Worm (Caenorhabditis elegans) whole organism, L1 larva: ENCODE data around the gene spp-4.

Source experiments
- aha-1 ChIP-seq: fragments of 150-350 bp; optimal IDR thresholded peaks from 2 replicates; lab custom pipeline; 2014; ENCODE audit warnings: missing biosample characterization, missing genetic modification characterization
- alr-1 ChIP-seq: fragments of 200-800 bp; sonication (Bioruptor generic); optimal IDR thresholded peaks from 2 replicates; lab custom pipeline; 2018; ENCODE audit warnings: borderline replicate concordance, mild to moderate bottlenecking, missing genetic modification characterization, missing compliant biosample characterization
- ama-1 ChIP-seq: fragments of 150-350 bp; optimal IDR thresholded peaks from 2 replicates; lab custom pipeline; 2014
- ceh-63 ChIP-seq: fragments of 200-800 bp; sonication (Bioruptor generic); optimal IDR thresholded peaks from 2 replicates; lab custom pipeline; 2018; ENCODE audit warnings: mild to moderate bottlenecking, missing genetic modification characterization, missing compliant biosample characterization
- ceh-8 ChIP-seq: fragments of 200-800 bp; sonication (Bioruptor generic); optimal IDR thresholded peaks from 2 replicates; lab custom pipeline; 2018; ENCODE audit warnings: mild to moderate bottlenecking, missing genetic modification characterization, moderate library complexity, missing compliant biosample characterization
- ceh-82 ChIP-seq, 3 experiments: fragments of 150-350 bp in 1 of 3; sonication (generic microtip) in 2 of 3; optimal IDR thresholded peaks; 2 replicates each; lab custom pipeline; 2014 to 2017; ENCODE audit warnings: missing biosample characterization in 3 of 3, missing genetic modification characterization in 3 of 3
- ceh-88 ChIP-seq: fragments of 200-800 bp; sonication (Bioruptor generic); IDR thresholded peaks from 2 replicates; pipeline ENCODE4 v1.3.6; 2022; ENCODE audit warnings: missing genetic modification characterization, missing compliant biosample characterization
- ces-1 ChIP-seq: fragments of 150-350 bp; optimal IDR thresholded peaks from 2 replicates; lab custom pipeline; 2014; ENCODE audit warnings: missing biosample characterization, missing genetic modification reagents, missing genetic modification characterization
- efl-1 ChIP-seq, 4 experiments: fragments of 150-350 bp; optimal IDR thresholded peaks in 3 of 4; peaks in 1 of 4; 1 replicate in 1 of 4; 2 replicates in 3 of 4; lab custom pipeline; 2014; ENCODE audit warnings: missing biosample characterization in 2 of 4, missing genetic modification characterization in 2 of 4, missing genetic modification reagents in 2 of 4
- egl-13 ChIP-seq: sonication (generic microtip); optimal IDR thresholded peaks from 2 replicates; lab custom pipeline; 2016; ENCODE audit warnings: missing genotype, missing genetic modification reagents, missing genetic modification characterization, missing compliant biosample characterization
- elt-2 ChIP-seq: sonication (generic microtip); optimal IDR thresholded peaks from 2 replicates; lab custom pipeline; 2016; ENCODE audit warnings: missing genetic modification characterization, mild to moderate bottlenecking, inconsistent platforms, missing compliant biosample characterization, missing genetic modification reagents
- fkh-4 ChIP-seq: sonication (generic microtip); optimal IDR thresholded peaks from 2 replicates; lab custom pipeline; 2016; ENCODE audit warnings: missing compliant biosample characterization, missing genetic modification characterization, borderline replicate concordance
- fkh-8 ChIP-seq: sonication (generic microtip); optimal IDR thresholded peaks from 2 replicates; lab custom pipeline; 2016; ENCODE audit warnings: mild to moderate bottlenecking, missing genetic modification characterization, missing compliant biosample characterization
- fos-1 ChIP-seq: fragments of 150-350 bp; optimal IDR thresholded peaks from 2 replicates; lab custom pipeline; 2014; ENCODE audit warnings: missing biosample characterization, missing genetic modification characterization
- irx-1 ChIP-seq: sonication (generic microtip); optimal IDR thresholded peaks from 2 replicates; lab custom pipeline; 2016; ENCODE audit warnings: missing genetic modification characterization, missing compliant biosample characterization
- jun-1 ChIP-seq: fragments of 150-350 bp; optimal IDR thresholded peaks from 2 replicates; lab custom pipeline; 2014; ENCODE audit warnings: missing biosample characterization, missing genetic modification reagents, missing genetic modification characterization
- lin-14 ChIP-seq: fragments of 200-800 bp; sonication (Bioruptor generic); optimal IDR thresholded peaks from 2 replicates; lab custom pipeline; 2018; ENCODE audit warnings: mild to moderate bottlenecking, missing genetic modification characterization, moderate library complexity, missing compliant biosample characterization
- lin-35 ChIP-seq, 2 experiments: fragments of 150-350 bp; optimal IDR thresholded peaks; 2 replicates each; lab custom pipeline; 2014; ENCODE audit warnings: missing biosample characterization in 2 of 2, missing genetic modification characterization in 2 of 2, missing genetic modification reagents in 2 of 2
- mab-9 ChIP-seq: fragments of 200-800 bp; sonication (Bioruptor generic); IDR thresholded peaks from 2 replicates; pipeline ENCODE4 v1.3.6; 2022; ENCODE audit warnings: missing genetic modification reagents, missing genetic modification characterization, missing compliant biosample characterization
- mdl-1 ChIP-seq, 2 experiments: fragments of 150-350 bp; optimal IDR thresholded peaks; 2 replicates each; lab custom pipeline; 2014 to 2017; ENCODE audit warnings: missing biosample characterization in 2 of 2, missing genetic modification characterization in 2 of 2, inconsistent platforms in 1 of 2
- nhr-20 ChIP-seq: sonication (generic microtip); optimal IDR thresholded peaks from 2 replicates; lab custom pipeline; 2016; ENCODE audit warnings: mild to moderate bottlenecking, missing genetic modification characterization, missing compliant biosample characterization
- nhr-47 ChIP-seq: sonication (generic microtip); optimal IDR thresholded peaks from 2 replicates; lab custom pipeline; 2016; ENCODE audit warnings: mild to moderate bottlenecking, missing genetic modification characterization, moderate library complexity, missing compliant biosample characterization
- nhr-76 ChIP-seq: sonication (generic microtip); optimal IDR thresholded peaks from 2 replicates; lab custom pipeline; 2017; ENCODE audit warnings: missing biosample characterization, missing genetic modification characterization
- nhr-84 ChIP-seq: sonication (generic microtip); optimal IDR thresholded peaks from 2 replicates; lab custom pipeline; 2017; ENCODE audit warnings: missing biosample characterization, missing genetic modification characterization
- nhr-85 ChIP-seq: sonication (generic microtip); peaks from one replicate; lab custom pipeline; 2016; ENCODE audit warnings: missing genetic modification characterization, inconsistent platforms, missing compliant biosample characterization
- nhr-90 ChIP-seq: sonication (generic microtip); optimal IDR thresholded peaks from 2 replicates; lab custom pipeline; 2016; ENCODE audit warnings: mild to moderate bottlenecking, missing genetic modification characterization, missing compliant biosample characterization; ENCODE audit not compliant: poor library complexity
- pag-3 ChIP-seq: sonication (generic microtip); optimal IDR thresholded peaks from 2 replicates; lab custom pipeline; 2017; ENCODE audit warnings: missing genetic modification characterization, mild to moderate bottlenecking, missing compliant biosample characterization, antibody characterized with exemption, borderline replicate concordance; ENCODE audit not compliant: insufficient read depth
- skn-1 ChIP-seq: fragments of 150-350 bp; optimal IDR thresholded peaks from 2 replicates; lab custom pipeline; 2014; ENCODE audit warnings: missing biosample characterization, missing genetic modification characterization
- snpc-4 ChIP-seq: fragments of 150-350 bp; optimal IDR thresholded peaks from 2 replicates; lab custom pipeline; 2014; ENCODE audit warnings: missing biosample characterization, missing genetic modification characterization
- swsn-7 ChIP-seq: sonication (generic microtip); optimal IDR thresholded peaks from 2 replicates; lab custom pipeline; 2016; ENCODE audit warnings: missing genetic modification characterization, missing compliant biosample characterization
- tbx-2 ChIP-seq: sonication (generic microtip); optimal IDR thresholded peaks from 2 replicates; lab custom pipeline; 2016; ENCODE audit warnings: missing genetic modification characterization, missing compliant biosample characterization
- tlp-1 ChIP-seq: fragments of 150-350 bp; optimal IDR thresholded peaks from 2 replicates; lab custom pipeline; 2014; ENCODE audit warnings: missing biosample characterization, missing genetic modification characterization
- unc-62 ChIP-seq: fragments of 150-350 bp; optimal IDR thresholded peaks from 2 replicates; lab custom pipeline; 2014; ENCODE audit warnings: missing biosample characterization, missing genetic modification reagents, missing genetic modification characterization
- unc-98 ChIP-seq: fragments of 200-800 bp; sonication (Bioruptor generic); IDR thresholded peaks from 2 replicates; pipeline ENCODE4 v1.3.6; 2022; ENCODE audit warnings: missing genetic modification characterization, missing compliant biosample characterization
- xbp-1 ChIP-seq: sonication (generic microtip); optimal IDR thresholded peaks from 2 replicates; lab custom pipeline; 2016; ENCODE audit warnings: missing genetic modification characterization, missing compliant biosample characterization
- zip-4 ChIP-seq: fragments of 200-800 bp; sonication (Bioruptor generic); optimal IDR thresholded peaks from 2 replicates; lab custom pipeline; 2018; ENCODE audit warnings: mild to moderate bottlenecking, missing genetic modification characterization, moderate library complexity, missing compliant biosample characterization

spp-4 gene

ce11 chrX:7323604-7324003, 5.0 kb upstream of the spp-4 start (continued):
- TF ChIP-seq ceh-82 (tag; optimal IDR thresholded peaks at IDR 0.05; lab: Kevin White, UChicago) (no peak), ceh-8 (GFP tag; lab: Kevin White, UChicago) (no peak), xbp-1 (peak; percentile 13), alr-1 (tag; lab: Kevin White, UChicago) (no peak), jun-1 (tag; lab: Kevin White, UChicago) (no peak), efl-1 (optimal IDR thresholded peaks at IDR 0.05; lab: Kevin White, UChicago) (no peak), efl-1 (GFP tag; optimal IDR thresholded peaks at IDR 0.05 in 1 of 2; lab: Kevin White, UChicago) (peak in 1 of 2 experiments; percentile 73), lin-35 (GFP tag; optimal IDR thresholded peaks at IDR 0.05; lab: Kevin White, UChicago) (peak in 1 of 2 experiments; percentile 44), aha-1 (tag; lab: Kevin White, UChicago) (no peak), tbx-2 (tag; lab: Kevin White, UChicago) (no peak), fkh-4 (tag; lab: Kevin White, UChicago) (no peak)

DNA sequence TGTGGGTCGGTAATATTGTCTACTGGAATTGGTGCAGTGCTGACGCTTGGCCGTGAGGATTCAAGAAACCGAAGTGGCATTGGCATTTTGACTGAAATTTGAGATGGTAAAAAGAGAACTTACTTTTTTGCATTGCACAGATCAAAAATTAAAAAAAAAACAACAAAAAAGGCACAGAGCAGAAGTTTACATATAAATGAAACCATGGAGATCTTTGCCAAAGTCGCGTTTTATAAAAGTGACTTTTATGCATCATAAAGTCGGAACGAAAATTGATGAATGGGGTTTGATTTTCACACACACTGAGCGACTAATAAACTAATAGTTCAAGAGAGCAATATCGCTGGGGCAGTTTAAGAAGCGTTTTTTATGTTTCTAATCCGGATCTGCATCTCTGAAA, 3.8 kb upstream of the spp-4 start, which contains the start of gene T08A9.13:
Gene T08A9.13 (minus strand): TSS at position 101 of the 400 bp plus-strand sequence.
- TF ChIP-seq nhr-85 (tag; lab: Kevin White, UChicago), result no peak
- no peak for TF ChIP-seq snpc-4 (tag; lab: Kevin White, UChicago)
- TF ChIP-seq unc-98 (GFP tag; lab: Robert Waterston, UW), result no peak
- no peak for TF ChIP-seq nhr-84 (tag; lab: Kevin White, UChicago)
- TF ChIP-seq elt-2 (tag; lab: Kevin White, UChicago), result no peak
- TF ChIP-seq ceh-63 (GFP tag; lab: Kevin White, UChicago), result no peak
- no peak for TF ChIP-seq nhr-47 (tag; lab: Kevin White, UChicago)
- no peak for TF ChIP-seq tlp-1
- no peak for TF ChIP-seq irx-1
- TF ChIP-seq fkh-8 (tag; lab: Kevin White, UChicago), result no peak
- no peak for TF ChIP-seq egl-13 (tag; lab: Kevin White, UChicago)
- TF ChIP-seq nhr-76 (tag; lab: Kevin White, UChicago), result no peak
- TF ChIP-seq fos-1 (tag; lab: Kevin White, UChicago), result no peak
- no peak for TF ChIP-seq ces-1 (GFP tag; lab: Kevin White, UChicago)
- TF ChIP-seq unc-62 (GFP tag; lab: Kevin White, UChicago), result no peak
- TF ChIP-seq ama-1, result no peak
- no peak for TF ChIP-seq pag-3 (tag; lab: Kevin White, UChicago)
- no peak for TF ChIP-seq skn-1
- TF ChIP-seq swsn-7, result no peak
- TF ChIP-seq mab-9 (GFP tag; lab: Robert Waterston, UW), result no peak

ce11 chrX:7320115-7320711, 1.7 kb upstream of the spp-4 start, which contains the start of gene spp-5:
Gene spp-5, minus strand, starts transcription at chrX:7320354.
- peak; percentile 95 for TF ChIP-seq elt-2 (tag; lab: Kevin White, UChicago)
- TF ChIP-seq nhr-90 (tag; lab: Kevin White, UChicago), result peak; percentile 31
- TF ChIP-seq jun-1 (tag; lab: Kevin White, UChicago), result peak; percentile 37
- peak; percentile 22 for TF ChIP-seq nhr-20
- no peak for TF ChIP-seq ceh-88 (GFP tag; lab: Robert Waterston, UW)
- TF ChIP-seq mdl-1 (tag; optimal IDR thresholded peaks at IDR 0.05; lab: Kevin White, UChicago), result peak in 1 of 2 experiments; percentile 6
- TF ChIP-seq zip-4 (GFP tag; lab: Kevin White, UChicago), result no peak
- TF ChIP-seq lin-35 (GFP tag; optimal IDR thresholded peaks at IDR 0.05; lab: Kevin White, UChicago), result peak in 1 of 2 experiments; percentile 56
- no peak for TF ChIP-seq nhr-76 (tag; lab: Kevin White, UChicago)
- peak; percentile 4 for TF ChIP-seq lin-14 (GFP tag; lab: Kevin White, UChicago)
